Fruit fly (Drosophila melanogaster): Measurements from ENCODE around the gene dgt6.
A peak's percentile ranks its signal among the peaks of the same experiment; 100 is the strongest.

Gene dgt6

DNA sequence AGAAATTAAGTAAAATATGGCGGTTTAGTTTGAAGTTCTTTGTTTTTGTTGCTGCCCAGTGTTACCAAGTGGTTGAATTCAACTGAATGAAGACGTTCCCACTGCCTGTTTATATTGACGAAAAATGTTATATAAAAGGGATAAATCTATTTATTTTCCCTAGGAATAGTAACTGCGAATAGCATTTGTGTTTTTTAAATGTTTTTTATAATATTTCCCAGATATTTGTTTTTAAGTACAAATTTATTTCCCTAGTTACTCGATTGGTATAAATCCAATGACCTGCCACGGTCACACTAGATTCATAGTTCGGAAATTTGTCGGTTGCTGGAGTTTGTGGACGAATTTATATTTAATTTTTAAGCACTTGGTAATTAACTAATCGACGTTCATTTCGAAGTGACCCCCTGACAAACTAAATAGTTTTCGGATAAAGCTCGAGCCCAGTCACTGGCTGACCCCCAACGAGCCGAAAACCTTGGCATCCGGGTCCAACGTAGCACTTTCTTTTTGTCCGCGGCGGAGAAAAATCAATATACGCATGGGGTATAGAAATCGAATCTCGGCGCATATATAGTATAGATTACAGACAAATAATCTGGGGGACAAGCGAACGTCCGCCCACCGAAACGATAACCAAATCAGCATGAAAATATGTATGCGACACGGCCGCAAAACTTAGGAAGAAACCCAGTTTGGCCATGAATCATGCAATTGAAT lies at the start of gene dgt6, which contains the start of gene Vha100-1:
Gene dgt6, minus strand, starts transcription at position 71 of the 720 bp plus-strand sequence.
Gene Vha100-1, plus strand, starts transcription at position 292 of the 720 bp plus-strand sequence.
- TF ChIP-seq CG8478 (optimal IDR thresholded peaks at IDR 0.05) (no peak), pan (optimal IDR thresholded peaks at IDR 0.05) (no peak), EcR (GFP tag; optimal IDR thresholded peaks at IDR 0.05) (no peak), usp (GFP tag; optimal IDR thresholded peaks at IDR 0.05) (no peak), psq (optimal IDR thresholded peaks at IDR 0.05) (no peak), Dll (optimal IDR thresholded peaks at IDR 0.05) (no peak)

DNA sequence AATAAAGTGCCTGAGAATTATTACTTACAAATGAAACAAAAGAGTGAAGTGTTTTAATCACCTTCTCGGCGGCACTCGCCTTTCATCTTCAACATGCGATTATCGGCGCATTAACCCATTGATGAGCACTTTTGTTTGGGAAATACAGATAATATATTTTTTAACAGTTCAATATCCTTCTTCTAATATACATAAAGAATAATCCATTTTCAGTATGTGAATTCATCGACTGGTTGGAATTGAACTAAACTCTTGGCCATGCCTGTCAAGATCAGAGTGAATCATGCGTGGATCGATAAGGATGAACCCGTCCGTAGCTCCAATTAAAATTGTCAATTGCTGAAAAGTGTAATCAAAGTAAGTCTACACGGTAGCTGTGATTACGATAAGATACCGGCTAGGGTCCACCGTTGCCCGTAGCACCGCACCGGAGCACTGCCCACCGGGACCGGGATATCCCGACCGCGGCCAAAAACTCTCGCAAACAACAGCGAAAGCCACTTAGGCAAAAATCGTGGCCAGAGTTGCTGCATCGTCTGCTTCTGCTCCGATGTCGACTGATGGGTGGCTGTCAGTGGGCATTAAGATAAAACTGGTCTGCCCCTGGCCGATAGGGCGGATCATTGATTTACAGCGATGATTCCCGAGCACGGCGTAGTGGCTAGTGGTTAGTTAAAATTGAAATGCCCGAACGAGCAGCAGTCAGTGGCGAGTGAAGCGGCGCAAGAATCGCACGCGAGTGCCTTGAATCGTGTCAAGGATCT lies 34.3 kb upstream of the dgt6 start, which contains the start of gene CG11898:
Gene CG11898, plus strand, starts transcription at position 714 of the 764 bp plus-strand sequence.
- TF ChIP-seq usp (GFP tag; optimal IDR thresholded peaks at IDR 0.05) (no peak), pan (optimal IDR thresholded peaks at IDR 0.05) (no peak), Dll (optimal IDR thresholded peaks at IDR 0.05) (no peak), psq (optimal IDR thresholded peaks at IDR 0.05) (no peak), EcR (GFP tag; optimal IDR thresholded peaks at IDR 0.05) (no peak)

DNA sequence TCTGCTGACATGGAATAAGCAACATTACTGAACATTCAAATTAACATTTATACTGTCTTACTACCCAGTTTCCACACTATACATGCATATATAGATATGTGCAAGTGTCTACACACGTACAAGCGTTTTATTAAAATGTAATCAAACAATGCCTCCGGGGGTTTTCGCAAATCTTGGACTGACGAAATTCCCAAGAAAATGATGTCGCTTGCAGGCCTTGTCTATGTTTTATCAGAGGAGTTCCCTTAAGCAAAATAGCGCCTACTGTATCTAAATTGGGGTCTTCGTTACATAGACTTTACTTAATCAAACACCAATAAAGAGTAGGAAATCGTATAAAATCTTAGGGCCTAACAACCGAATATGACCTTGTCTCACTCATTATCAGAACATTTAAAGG lies 28.8 kb upstream of the dgt6 start:
- TF ChIP-seq Dll (optimal IDR thresholded peaks at IDR 0.05) (no peak), EcR (GFP tag; optimal IDR thresholded peaks at IDR 0.05) (no peak), CG8478 (optimal IDR thresholded peaks at IDR 0.05) (no peak), usp (GFP tag; optimal IDR thresholded peaks at IDR 0.05) (no peak), psq (optimal IDR thresholded peaks at IDR 0.05) (no peak), pan (optimal IDR thresholded peaks at IDR 0.05) (no peak)

DNA sequence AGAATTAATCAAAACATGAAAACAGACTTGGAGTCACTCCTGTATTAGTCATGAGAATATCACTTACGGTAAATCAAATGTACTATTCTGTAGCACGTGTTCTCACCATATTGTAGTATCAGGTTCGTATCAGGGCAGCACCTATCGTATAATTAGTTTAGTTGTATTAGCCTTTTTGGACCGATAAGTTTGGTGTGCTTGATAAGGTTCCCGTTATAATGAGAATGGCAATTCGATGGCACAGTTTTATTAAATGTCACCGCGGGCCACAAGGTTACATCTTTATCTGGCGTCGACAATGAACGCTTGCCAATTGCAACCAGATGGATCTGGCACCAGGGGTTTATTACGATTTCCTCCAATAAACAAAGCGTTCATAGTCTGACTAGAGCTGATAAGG lies 27.9 kb upstream of the dgt6 start:
- TF ChIP-seq usp (GFP tag; optimal IDR thresholded peaks at IDR 0.05): no peak
- no peak for TF ChIP-seq CG8478 (optimal IDR thresholded peaks at IDR 0.05)
- TF ChIP-seq pan (optimal IDR thresholded peaks at IDR 0.05): no peak
- no peak for TF ChIP-seq psq (optimal IDR thresholded peaks at IDR 0.05)
- TF ChIP-seq Dll (optimal IDR thresholded peaks at IDR 0.05): no peak
- no peak for TF ChIP-seq EcR (GFP tag; optimal IDR thresholded peaks at IDR 0.05)

DNA sequence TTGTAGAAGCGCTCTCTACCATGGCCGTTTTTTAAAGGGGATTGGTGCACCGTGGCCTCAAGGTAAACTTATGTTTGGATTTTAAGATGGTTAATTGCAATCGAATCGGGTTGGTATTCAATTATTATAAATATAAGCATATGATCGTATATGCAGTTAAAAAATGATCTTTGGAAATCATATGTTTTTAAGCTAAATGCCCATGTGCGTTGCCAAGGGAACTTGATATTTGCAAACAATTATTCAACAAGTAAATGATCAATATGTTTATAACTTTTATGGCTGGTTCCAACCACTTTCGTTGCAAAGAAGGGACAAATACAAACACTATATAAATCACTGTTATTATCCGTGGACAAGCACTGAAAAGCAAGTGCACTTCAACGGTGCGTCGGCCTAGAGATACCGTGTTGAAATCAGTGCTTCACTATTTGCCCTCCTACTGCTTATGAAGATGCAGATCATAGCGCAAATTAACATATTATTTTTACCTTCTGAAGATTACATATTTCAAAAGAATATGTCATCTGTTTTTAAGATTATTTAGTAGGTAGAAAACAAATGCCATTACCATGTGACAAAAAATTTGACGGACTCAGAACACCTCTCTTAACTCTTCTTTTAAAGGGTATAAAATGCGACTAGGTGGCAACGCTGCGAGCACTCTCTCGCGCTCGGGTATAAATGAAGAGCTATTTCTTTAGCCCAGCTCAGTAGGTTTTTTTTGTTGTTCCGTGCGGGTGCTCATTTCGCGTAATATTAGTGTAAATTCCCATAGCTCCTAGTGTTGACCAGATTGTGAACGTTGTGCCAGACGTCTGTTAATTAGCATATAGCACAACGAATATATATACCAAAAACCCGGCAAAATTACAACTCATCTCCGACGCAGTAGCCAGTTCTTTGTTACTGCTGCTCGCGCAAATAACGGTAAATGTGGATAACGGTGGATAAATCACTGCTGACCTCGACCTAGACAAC lies 26.9 kb upstream of the dgt6 start, which contains the start of gene rdog:
Gene rdog, plus strand, starts transcription at position 705 of the 981 bp plus-strand sequence.
- no peak for TF ChIP-seq Dll (optimal IDR thresholded peaks at IDR 0.05)
- TF ChIP-seq pan (optimal IDR thresholded peaks at IDR 0.05): peak; percentile 97

DNA sequence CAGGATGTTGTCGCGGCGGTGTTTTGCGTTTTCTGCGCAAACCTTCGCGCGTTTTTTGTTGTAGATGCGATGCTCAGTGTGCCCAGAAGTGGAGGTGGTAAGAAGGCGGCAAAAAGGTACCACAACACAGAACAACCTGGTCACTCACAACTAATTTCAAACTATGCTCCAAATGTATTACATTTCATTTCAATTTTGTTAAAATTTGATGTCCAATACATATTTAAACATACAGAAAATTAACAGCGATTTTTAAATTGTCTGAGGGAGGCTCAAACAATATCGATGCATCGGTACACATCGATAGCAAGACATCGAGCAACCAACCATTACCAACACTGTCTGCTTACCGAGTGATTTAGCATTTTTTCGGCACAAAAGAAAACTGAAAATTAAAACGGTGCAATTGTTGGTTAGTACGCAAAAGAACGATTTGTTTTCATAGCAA lies 22.4 kb upstream of the dgt6 start, which contains the start of the genes Slbp and Rpn2:
Gene Slbp, minus strand, starts transcription at position 70 of the 448 bp plus-strand sequence.
Gene Rpn2, plus strand, starts transcription at position 328 of the 448 bp plus-strand sequence.
- no peak for TF ChIP-seq Dll (optimal IDR thresholded peaks at IDR 0.05)
- no peak for TF ChIP-seq usp (GFP tag; optimal IDR thresholded peaks at IDR 0.05)
- TF ChIP-seq EcR (GFP tag; optimal IDR thresholded peaks at IDR 0.05): no peak
- TF ChIP-seq psq (optimal IDR thresholded peaks at IDR 0.05): no peak
- TF ChIP-seq pan (optimal IDR thresholded peaks at IDR 0.05): no peak
- no peak for TF ChIP-seq CG8478 (optimal IDR thresholded peaks at IDR 0.05)

DNA sequence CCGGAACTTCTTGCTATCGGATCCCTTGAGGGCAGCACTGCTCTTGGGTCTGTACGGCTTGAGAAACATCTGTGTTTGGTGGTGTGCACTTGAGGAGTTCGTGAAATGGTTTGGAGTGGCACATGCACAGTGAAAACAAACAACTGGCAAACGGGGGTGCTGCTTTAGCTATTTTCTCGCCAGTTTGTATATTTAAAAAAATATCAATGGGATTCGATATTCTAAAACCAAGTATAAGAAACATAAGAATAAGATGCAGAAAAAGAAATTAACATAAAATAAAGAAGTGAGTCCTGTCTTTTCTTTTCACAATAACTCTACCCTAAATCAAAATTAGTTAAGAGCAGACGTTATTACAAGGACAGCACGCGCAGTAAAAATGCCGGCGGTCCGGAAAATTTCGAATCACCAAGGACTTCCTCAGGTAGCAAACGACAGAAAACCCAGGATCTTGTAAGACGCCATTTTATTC lies 20.9 kb upstream of the dgt6 start, which contains the start of gene eIF2D:
Gene eIF2D, minus strand, starts transcription at position 174 of the 472 bp plus-strand sequence.
- no peak for TF ChIP-seq EcR (GFP tag; optimal IDR thresholded peaks at IDR 0.05)
- TF ChIP-seq psq (optimal IDR thresholded peaks at IDR 0.05): no peak
- TF ChIP-seq Dll (optimal IDR thresholded peaks at IDR 0.05): no peak
- no peak for TF ChIP-seq usp (GFP tag; optimal IDR thresholded peaks at IDR 0.05)
- TF ChIP-seq CG8478 (optimal IDR thresholded peaks at IDR 0.05): no peak
- TF ChIP-seq pan (optimal IDR thresholded peaks at IDR 0.05): no peak

DNA sequence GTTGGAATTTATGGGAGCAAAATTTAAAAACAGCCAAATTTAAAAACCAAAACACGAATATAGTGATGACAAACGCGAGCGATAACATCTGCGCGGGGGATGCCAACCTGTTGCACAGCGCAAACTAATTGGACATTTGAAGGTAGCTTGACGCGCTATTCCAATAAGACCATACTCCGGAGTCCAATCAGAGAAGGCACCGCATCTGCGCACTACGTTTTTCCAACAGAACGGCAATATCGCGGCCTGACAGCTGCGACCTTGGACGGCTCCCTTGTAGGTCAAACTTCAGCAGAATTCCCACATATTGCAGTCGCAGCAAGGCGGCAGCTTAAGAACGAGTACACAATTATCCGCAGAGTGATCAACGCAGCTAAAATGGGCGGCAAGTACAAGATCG lies 17.3 kb upstream of the dgt6 start, which contains the start of the genes CG11882 and Pglym78:
Gene CG11882, minus strand, starts transcription at position 101 of the 400 bp plus-strand sequence.
Gene Pglym78, plus strand, starts transcription at position 177 of the 400 bp plus-strand sequence.
- TF ChIP-seq CG8478 (optimal IDR thresholded peaks at IDR 0.05) (no peak), psq (optimal IDR thresholded peaks at IDR 0.05) (no peak), Dll (optimal IDR thresholded peaks at IDR 0.05) (no peak), pan (optimal IDR thresholded peaks at IDR 0.05) (no peak), usp (GFP tag; optimal IDR thresholded peaks at IDR 0.05) (no peak)

DNA sequence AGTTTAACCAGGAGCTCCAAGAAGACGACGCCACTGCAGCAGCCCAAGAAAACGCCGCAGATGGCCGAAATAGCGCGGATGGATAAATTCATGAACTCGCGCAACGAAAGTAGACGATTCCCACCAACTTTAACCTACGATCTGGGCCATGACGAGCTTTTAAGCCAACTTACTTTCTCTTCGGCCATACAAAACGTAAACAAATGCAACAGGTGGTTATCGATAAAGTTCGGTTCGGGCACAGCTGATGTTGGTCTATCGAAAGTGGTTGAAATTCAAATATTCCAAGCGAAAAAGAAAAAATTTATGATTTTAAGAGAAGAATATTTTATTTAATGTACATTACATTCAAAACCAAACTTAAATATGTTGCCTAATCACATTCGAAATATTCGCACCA lies 15.9 kb upstream of the dgt6 start, which contains the start of gene CG14511:
Gene CG14511, minus strand, starts transcription at position 184 of the 400 bp plus-strand sequence.
- TF ChIP-seq EcR (GFP tag; optimal IDR thresholded peaks at IDR 0.05) (no peak), CG8478 (optimal IDR thresholded peaks at IDR 0.05) (no peak), pan (optimal IDR thresholded peaks at IDR 0.05) (no peak), usp (GFP tag; optimal IDR thresholded peaks at IDR 0.05) (no peak), Dll (optimal IDR thresholded peaks at IDR 0.05) (no peak), psq (optimal IDR thresholded peaks at IDR 0.05) (no peak)

DNA sequence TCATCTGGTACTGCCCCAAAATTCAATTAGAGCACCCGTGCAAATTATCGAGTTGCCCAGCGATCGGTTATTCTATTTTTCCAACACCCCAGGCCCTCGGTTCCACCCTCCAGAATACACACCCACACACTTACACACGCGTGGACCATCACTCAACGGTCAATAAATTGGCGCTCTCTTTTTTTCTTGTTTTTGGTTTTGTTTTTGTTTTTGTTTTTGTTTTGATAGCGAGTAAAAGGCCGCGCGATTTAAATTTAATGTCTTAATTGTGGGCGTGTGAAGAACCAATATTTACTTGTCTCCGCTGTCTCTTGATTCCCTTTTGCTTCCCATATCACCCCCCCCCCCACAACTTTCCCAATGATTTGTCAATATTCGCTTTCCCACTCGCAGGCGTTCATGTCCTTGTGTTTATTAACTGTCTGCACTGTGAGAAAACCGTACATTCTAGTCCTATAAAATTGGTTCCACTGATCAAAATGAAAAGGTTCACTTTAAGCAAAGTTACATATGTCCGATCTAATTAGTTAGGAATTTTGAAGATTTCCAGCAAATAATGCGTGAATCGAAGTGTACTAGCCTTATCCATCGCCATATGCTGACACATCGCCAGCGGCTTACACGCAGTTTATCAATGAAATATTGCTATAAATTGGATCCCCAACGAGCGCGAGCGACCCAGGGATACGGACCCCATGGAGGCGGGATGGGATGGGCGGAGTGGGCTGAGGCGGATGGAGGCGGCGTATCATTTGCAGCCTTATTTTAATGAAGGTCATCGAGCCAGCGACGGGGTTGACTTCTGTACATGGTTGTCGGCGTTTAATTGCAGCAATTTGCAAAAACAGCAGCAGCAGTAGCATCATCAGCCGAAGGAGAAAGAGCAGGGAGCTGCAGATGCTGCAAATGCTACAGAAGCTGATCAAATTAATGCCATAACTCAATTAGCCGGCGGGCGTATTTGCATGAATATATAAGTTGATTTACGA lies 9.3 kb upstream of the dgt6 start:
- TF ChIP-seq psq (optimal IDR thresholded peaks at IDR 0.05): no peak
- no peak for TF ChIP-seq Dll (optimal IDR thresholded peaks at IDR 0.05)
- TF ChIP-seq CG8478 (optimal IDR thresholded peaks at IDR 0.05): no peak
- TF ChIP-seq pan (optimal IDR thresholded peaks at IDR 0.05): no peak
- no peak for TF ChIP-seq EcR (GFP tag; optimal IDR thresholded peaks at IDR 0.05)
- TF ChIP-seq usp (GFP tag; optimal IDR thresholded peaks at IDR 0.05): no peak

Measured in whole organism.